Worm (Caenorhabditis elegans) whole organism, L4 larva: ENCODE results near the gene ZC116.5.
A peak's percentile ranks its signal among the peaks of the same experiment; 100 is the strongest.

Experiments used
- F44E2.7 ChIP-seq: fragments of 200-800 bp; sonication (Bioruptor generic); IDR thresholded peaks from 2 replicates; pipeline ENCODE4 v2.1.2; 2022; ENCODE audit warnings: missing genetic modification characterization, missing compliant biosample characterization
- F49E8.2 ChIP-seq: sonication (generic microtip); optimal IDR thresholded peaks from 2 replicates; lab custom pipeline; 2016; ENCODE audit warnings: missing compliant biosample characterization, mild to moderate bottlenecking, missing genetic modification characterization, borderline replicate concordance
- T20F7.1 ChIP-seq: fragments of 200-800 bp; sonication (Bioruptor generic); optimal IDR thresholded peaks from 2 replicates; lab custom pipeline; 2018; ENCODE audit warnings: mild to moderate bottlenecking, missing genetic modification characterization, missing compliant biosample characterization
- Y105C5A.15 ChIP-seq: fragments of 200-800 bp; sonication (Bioruptor generic); IDR thresholded peaks from 2 replicates; pipeline ENCODE4 v1.3.6; 2022; ENCODE audit warnings: missing genetic modification characterization, missing compliant biosample characterization
- Y75B8A.6 ChIP-seq: fragments of 200-800 bp; sonication (Bioruptor generic); IDR thresholded peaks from 2 replicates; pipeline ENCODE4 v1.3.6; 2022; ENCODE audit warnings: missing genetic modification reagents, missing genetic modification characterization, missing compliant biosample characterization
- aha-1 ChIP-seq: fragments of 150-350 bp; peaks from one replicate; lab custom pipeline; 2014; ENCODE audit warnings: missing biosample characterization, missing genetic modification characterization
- aly-2 ChIP-seq: sonication (generic microtip); optimal IDR thresholded peaks from 2 replicates; lab custom pipeline; 2018; ENCODE audit warnings: missing biosample characterization, missing genetic modification characterization
- cey-2 ChIP-seq: sonication (generic microtip); optimal IDR thresholded peaks from 3 replicates; lab custom pipeline; 2017; ENCODE audit warnings: missing genetic modification characterization, mild to moderate bottlenecking, missing compliant biosample characterization, antibody characterized with exemption, borderline replicate concordance; ENCODE audit not compliant: insufficient read depth
- ctbp-1 ChIP-seq: fragments of 200-800 bp; sonication (Bioruptor generic); IDR thresholded peaks from 2 replicates; pipeline ENCODE4 v1.3.6; 2022; ENCODE audit warnings: missing genetic modification reagents, missing genetic modification characterization, missing compliant biosample characterization
- daf-8 ChIP-seq: fragments of 200-800 bp; sonication (Bioruptor generic); IDR thresholded peaks from 2 replicates; pipeline ENCODE4 v1.3.6; 2022; ENCODE audit warnings: missing genetic modification characterization, missing compliant biosample characterization
- dmd-9 ChIP-seq: fragments of 200-800 bp; sonication (Bioruptor generic); IDR thresholded peaks from 2 replicates; pipeline ENCODE4 v1.3.6; 2022; ENCODE audit warnings: missing genetic modification reagents, missing genetic modification characterization, missing compliant biosample characterization
- dpl-1 ChIP-seq: fragments of 150-350 bp; optimal IDR thresholded peaks from 2 replicates; lab custom pipeline; 2014; ENCODE audit warnings: missing biosample characterization, missing genetic modification reagents, missing genetic modification characterization
- egl-43 ChIP-seq: fragments of 200-800 bp; sonication (Bioruptor generic); IDR thresholded peaks from 2 replicates; pipeline ENCODE4 v1.3.6; 2022; ENCODE audit warnings: missing genetic modification reagents, missing genetic modification characterization, missing compliant biosample characterization
- fos-1 ChIP-seq: fragments of 150-350 bp; optimal IDR thresholded peaks from 2 replicates; lab custom pipeline; 2014; ENCODE audit warnings: missing biosample characterization, missing genetic modification characterization
- hlh-11 ChIP-seq: fragments of 200-800 bp; sonication (Bioruptor generic); optimal IDR thresholded peaks from 2 replicates; lab custom pipeline; 2018; ENCODE audit warnings: mild to moderate bottlenecking, missing genetic modification characterization, missing compliant biosample characterization
- hlh-30 ChIP-seq: sonication (generic microtip); optimal IDR thresholded peaks from 2 replicates; lab custom pipeline; 2017; ENCODE audit warnings: antibody characterized with exemption, mild to moderate bottlenecking, missing genetic modification characterization, missing compliant biosample characterization; ENCODE audit not compliant: insufficient read depth
- hmg-1.1 ChIP-seq: fragments of 200-800 bp; sonication (Bioruptor generic); IDR thresholded peaks from 2 replicates; pipeline ENCODE4 v1.3.6; 2022; ENCODE audit warnings: missing genetic modification reagents, missing genetic modification characterization, missing compliant biosample characterization
- jun-1 ChIP-seq: fragments of 150-350 bp; optimal IDR thresholded peaks from 2 replicates; lab custom pipeline; 2014; ENCODE audit warnings: missing biosample characterization, missing genetic modification reagents, missing genetic modification characterization
- lin-38 ChIP-seq: fragments of 200-800 bp; sonication (Bioruptor generic); IDR thresholded peaks from 2 replicates; pipeline ENCODE4 v1.3.6; 2022; ENCODE audit warnings: missing genetic modification reagents, missing genetic modification characterization, missing compliant biosample characterization
- lin-39 ChIP-seq: fragments of 150-350 bp; optimal IDR thresholded peaks from 2 replicates; lab custom pipeline; 2014; ENCODE audit warnings: missing biosample characterization, missing genetic modification reagents, missing genetic modification characterization
- lsy-2 ChIP-seq, 2 experiments: fragments of 150-350 bp in 1 of 2; sonication (generic microtip) in 1 of 2; optimal IDR thresholded peaks; 2 replicates each; lab custom pipeline; 2014 to 2017; ENCODE audit warnings: missing biosample characterization in 2 of 2, missing genetic modification characterization in 2 of 2
- madf-9 ChIP-seq: fragments of 200-800 bp; sonication (Bioruptor generic); conservative IDR thresholded peaks from 2 replicates; pipeline ENCODE4 v1.3.6; 2022; ENCODE audit warnings: missing genetic modification reagents, missing genetic modification characterization, missing compliant biosample characterization
- mdt-29 ChIP-seq: fragments of 200-800 bp; sonication (Bioruptor generic); IDR thresholded peaks from 2 replicates; pipeline ENCODE4 v1.3.6; 2022; ENCODE audit warnings: missing genetic modification reagents, missing genetic modification characterization, missing compliant biosample characterization
- mep-1 ChIP-seq: fragments of 150-350 bp; sonication (generic microtip); optimal IDR thresholded peaks from 3 replicates; lab custom pipeline; 2014; ENCODE audit warnings: missing biosample characterization, missing genetic modification characterization
- mes-2 ChIP-seq: sonication (generic microtip); optimal IDR thresholded peaks from 2 replicates; lab custom pipeline; 2016; ENCODE audit warnings: missing genotype, mild to moderate bottlenecking, missing genetic modification characterization, missing compliant biosample characterization; ENCODE audit not compliant: poor library complexity, severe bottlenecking
- mxl-2 ChIP-seq: fragments of 200-800 bp; sonication (Bioruptor generic); conservative IDR thresholded peaks from 2 replicates; pipeline ENCODE4 v1.3.6; 2022; ENCODE audit warnings: missing genetic modification reagents, missing genetic modification characterization, missing compliant biosample characterization
- nhr-10 ChIP-seq: fragments of 150-350 bp; optimal IDR thresholded peaks from 2 replicates; lab custom pipeline; 2014; ENCODE audit warnings: missing biosample characterization, missing genetic modification characterization
- nhr-11 ChIP-seq: fragments of 150-350 bp; optimal IDR thresholded peaks from 2 replicates; lab custom pipeline; 2014; ENCODE audit warnings: missing biosample characterization, missing genetic modification characterization
- nhr-237 ChIP-seq: sonication (generic microtip); optimal IDR thresholded peaks from 2 replicates; lab custom pipeline; 2017; ENCODE audit warnings: missing biosample characterization, missing genetic modification characterization
- nhr-25 ChIP-seq: sonication (generic microtip); optimal IDR thresholded peaks from 2 replicates; lab custom pipeline; 2017; ENCODE audit warnings: missing genetic modification characterization, mild to moderate bottlenecking, missing compliant biosample characterization, antibody characterized with exemption, moderate library complexity, borderline replicate concordance; ENCODE audit not compliant: insufficient read depth
- nhr-28 ChIP-seq: fragments of 150-350 bp; optimal IDR thresholded peaks from 2 replicates; lab custom pipeline; 2014; ENCODE audit warnings: missing biosample characterization, missing genetic modification characterization
- nhr-42 ChIP-seq: fragments of 200-800 bp; sonication (Bioruptor generic); IDR thresholded peaks from 2 replicates; pipeline ENCODE4 v1.3.6; 2022; ENCODE audit warnings: missing genetic modification characterization, missing compliant biosample characterization
- nhr-76 ChIP-seq: fragments of 150-350 bp; optimal IDR thresholded peaks from 2 replicates; lab custom pipeline; 2014; ENCODE audit warnings: missing biosample characterization, missing genetic modification characterization
- php-3 ChIP-seq: fragments of 200-800 bp; sonication (Bioruptor generic); IDR thresholded peaks from 2 replicates; pipeline ENCODE4 v1.3.6; 2022; ENCODE audit warnings: missing genetic modification reagents, missing genetic modification characterization, missing compliant biosample characterization
- saeg-2 ChIP-seq: fragments of 200-800 bp; sonication (Bioruptor generic); IDR thresholded peaks from 2 replicates; pipeline ENCODE4 v1.3.6; 2022; ENCODE audit warnings: missing genetic modification reagents, missing genetic modification characterization, missing compliant biosample characterization
- set-16 ChIP-seq: fragments of 200-800 bp; sonication (Bioruptor generic); IDR thresholded peaks from 2 replicates; pipeline ENCODE4 v1.3.6; 2022; ENCODE audit warnings: missing genetic modification reagents, missing genetic modification characterization, missing compliant biosample characterization
- snpc-1.2 ChIP-seq: fragments of 200-800 bp; sonication (Bioruptor generic); IDR thresholded peaks from 2 replicates; pipeline ENCODE4 v1.3.6; 2022; ENCODE audit warnings: missing genetic modification reagents, missing genetic modification characterization, missing compliant biosample characterization
- tag-97 ChIP-seq: fragments of 200-800 bp; sonication (Bioruptor generic); IDR thresholded peaks from 2 replicates; pipeline ENCODE4 v1.3.6; 2022; ENCODE audit warnings: missing genetic modification characterization, missing compliant biosample characterization
- tra-1 ChIP-seq: fragments of 200-800 bp; sonication (Bioruptor generic); IDR thresholded peaks from 2 replicates; pipeline ENCODE4 v1.3.6; 2022; ENCODE audit warnings: missing genetic modification reagents, missing genetic modification characterization, missing compliant biosample characterization
- unc-62 ChIP-seq, 3 experiments: fragments of 150-350 bp in 1 of 3; sonication (generic microtip); optimal IDR thresholded peaks in 2 of 3; peaks in 1 of 3; 1 replicate in 1 of 3; 2 replicates in 2 of 3; lab custom pipeline; 2014 to 2017; ENCODE audit warnings: missing biosample characterization in 3 of 3, missing genetic modification characterization in 3 of 3, missing genetic modification reagents in 3 of 3, missing genotype in 1 of 3
- vab-7 ChIP-seq: fragments of 200-800 bp; sonication (Bioruptor generic); IDR thresholded peaks from 2 replicates; pipeline ENCODE4 v1.3.6; 2022; ENCODE audit warnings: missing genetic modification reagents, missing genetic modification characterization, missing compliant biosample characterization
- zfp-2 ChIP-seq: sonication (generic microtip); optimal IDR thresholded peaks from 2 replicates; lab custom pipeline; 2016; ENCODE audit warnings: mild to moderate bottlenecking, missing genetic modification characterization, missing compliant biosample characterization
- zfp-3 ChIP-seq: fragments of 200-800 bp; sonication (Bioruptor generic); conservative IDR thresholded peaks from 2 replicates; pipeline ENCODE4 v1.3.6; 2022; ENCODE audit warnings: missing genetic modification reagents, missing genetic modification characterization, missing compliant biosample characterization
- zip-2 ChIP-seq: fragments of 150-350 bp; optimal IDR thresholded peaks from 2 replicates; lab custom pipeline; 2014; ENCODE audit warnings: missing biosample characterization, missing genetic modification characterization

ZC116.5 gene

ce11 chrV:12611029-12611428, 2.3 kb upstream of the ZC116.5 start, which contains the start of gene cubn-1:
cubn-1 (plus strand) TSS chrV:12611329.
- TF ChIP-seq mep-1 (tag; lab: Kevin White, UChicago) (no peak), madf-9 (GFP tag; lab: Robert Waterston, UW) (no peak), mxl-2 (GFP tag; lab: Robert Waterston, UW) (no peak), ctbp-1 (GFP tag; lab: Robert Waterston, UW) (no peak), dpl-1 (no peak), tra-1 (no peak), T20F7.1 (GFP tag; lab: Kevin White, UChicago) (no peak), saeg-2 (GFP tag; lab: Robert Waterston, UW) (no peak), nhr-28 (tag; lab: Kevin White, UChicago) (no peak), lin-39 (tag; lab: Kevin White, UChicago) (no peak), mes-2 (tag; lab: Kevin White, UChicago) (no peak), Y105C5A.15 (GFP tag; lab: Robert Waterston, UW) (no peak), set-16 (GFP tag; lab: Robert Waterston, UW) (no peak), zip-2 (tag; lab: Kevin White, UChicago) (no peak), daf-8 (GFP tag; lab: Robert Waterston, UW) (no peak), nhr-25 (tag; lab: Kevin White, UChicago) (no peak), lsy-2 (tag; optimal IDR thresholded peaks at IDR 0.05; lab: Kevin White, UChicago) (no peak)

ce11 chrV:12609526-12609925, 769 bp upstream of the ZC116.5 start, which contains the start of gene ZC116.1:
ZC116.1 (plus strand) TSS chrV:12609826.
- TF ChIP-seq madf-9 (GFP tag; lab: Robert Waterston, UW) (no peak), fos-1 (no peak), zfp-2 (tag; lab: Kevin White, UChicago) (no peak), nhr-237 (tag; lab: Kevin White, UChicago) (no peak), php-3 (no peak), egl-43 (GFP tag; lab: Robert Waterston, UW) (no peak), F49E8.2 (no peak), hlh-30 (no peak), tag-97 (GFP tag; lab: Robert Waterston, UW) (no peak), nhr-10 (no peak), hmg-1.1 (GFP tag; lab: Robert Waterston, UW) (no peak), vab-7 (GFP tag; lab: Robert Waterston, UW) (no peak), lin-38 (GFP tag; lab: Robert Waterston, UW) (no peak), hlh-11 (tag; lab: Kevin White, UChicago) (no peak), nhr-42 (no peak), zfp-3 (no peak)
- TF ChIP-seq, all 104 proteins: peak for 0

- no peak for TF ChIP-seq dmd-9 (GFP tag; lab: Robert Waterston, UW)
- TF ChIP-seq, all 104 proteins: peak for 0
Measured at ce11 chrV:12607113-12607512, 1.6 kb downstream of the ZC116.5 start, which contains the start of gene erg-28. erg-28 (plus strand) TSS chrV:12607413.

- TF ChIP-seq aha-1 (peak; percentile 53), mdt-29 (no peak), F44E2.7 (GFP tag; lab: Robert Waterston, UW) (no peak), cey-2 (tag; lab: Kevin White, UChicago) (no peak), nhr-11 (tag; lab: Kevin White, UChicago) (no peak), aly-2 (no peak), Y75B8A.6 (GFP tag; lab: Robert Waterston, UW) (no peak), set-16 (GFP tag; lab: Robert Waterston, UW) (no peak), snpc-1.2 (GFP tag; lab: Robert Waterston, UW) (no peak), jun-1 (tag; lab: Kevin White, UChicago) (no peak), unc-62 (GFP tag; optimal IDR thresholded peaks at IDR 0.05 in 1 of 2; lab: Kevin White, UChicago) (peak in 1 of 2 experiments; percentile 84), unc-62 (tag; optimal IDR thresholded peaks at IDR 0.05; lab: Kevin White, UChicago) (no peak), mxl-2 (GFP tag; lab: Robert Waterston, UW) (no peak), Y105C5A.15 (GFP tag; lab: Robert Waterston, UW) (no peak), nhr-76 (no peak), hlh-30 (no peak)
Measured at ce11 chrV:12601835-12602234, 6.9 kb downstream of the ZC116.5 start.
